Worm (Caenorhabditis elegans) whole organism, dauer: Measurements from ENCODE around the gene K09A9.6.

ENCODE experiments used
- unc-62 ChIP-seq: sonication (generic microtip); optimal IDR thresholded peaks from 2 replicates; lab custom pipeline; 2017; ENCODE audit warnings: missing biosample characterization, missing genetic modification reagents, missing genetic modification characterization

The K09A9.6 gene

ce11 chrX:15604236-15604635, 27.2 kb downstream of the K09A9.6 start:
- no peak for TF ChIP-seq unc-62 (GFP tag; lab: Kevin White, UChicago)

ce11 chrX:15606585-15607276, 29.7 kb downstream of the K09A9.6 start, which contains the start of gene rab-14:
TSS of gene rab-14 (minus strand) at chrX:15606635.
- no peak for TF ChIP-seq unc-62 (GFP tag; lab: Kevin White, UChicago)

ce11 chrX:15607498-15608019, 30.5 kb downstream of the K09A9.6 start, which contains the start of gene nipi-3:
TSS of gene nipi-3 (plus strand) at chrX:15607969.
- no peak for TF ChIP-seq unc-62 (GFP tag; lab: Kevin White, UChicago)

ce11 chrX:15608593-15608992, 31.6 kb downstream of the K09A9.6 start:
- TF ChIP-seq unc-62 (GFP tag; lab: Kevin White, UChicago): no peak

- no peak for TF ChIP-seq unc-62 (GFP tag; lab: Kevin White, UChicago)
Measured at ce11 chrX:15609698-15610097, 32.7 kb downstream of the K09A9.6 start.

- TF ChIP-seq unc-62 (GFP tag; lab: Kevin White, UChicago): no peak
Measured at ce11 chrX:15610527-15611091, 33.6 kb downstream of the K09A9.6 start.

ce11 chrX:15613745-15614229, 36.7 kb downstream of the K09A9.6 start, which contains the start of gene K09E9.3:
TSS of gene K09E9.3 (minus strand) at chrX:15613795.
- TF ChIP-seq unc-62 (GFP tag; lab: Kevin White, UChicago): no peak

ce11 chrX:15616443-15616842, 39.4 kb downstream of the K09A9.6 start, which contains the start of gene ergi-3:
TSS of gene ergi-3 (minus strand) at chrX:15616753.
- TF ChIP-seq unc-62 (GFP tag; lab: Kevin White, UChicago): no peak

- TF ChIP-seq unc-62 (GFP tag; lab: Kevin White, UChicago): no peak
Measured at ce11 chrX:15617168-15617567, 40.1 kb downstream of the K09A9.6 start.

ce11 chrX:15619273-15619672, 42.2 kb downstream of the K09A9.6 start:
- TF ChIP-seq unc-62 (GFP tag; lab: Kevin White, UChicago): no peak

- no peak for TF ChIP-seq unc-62 (GFP tag; lab: Kevin White, UChicago)
Measured at ce11 chrX:15620200-15620599, 43.2 kb downstream of the K09A9.6 start, which contains the start of gene K09E9.1. TSS of gene K09E9.1 (plus strand) at chrX:15620500.

- no peak for TF ChIP-seq unc-62 (GFP tag; lab: Kevin White, UChicago)
Measured at ce11 chrX:15621001-15621400, 44.0 kb downstream of the K09A9.6 start.

ce11 chrX:15622041-15622440, 45.0 kb downstream of the K09A9.6 start:
- TF ChIP-seq unc-62 (GFP tag; lab: Kevin White, UChicago): no peak

ce11 chrX:15626119-15626850, 49.2 kb downstream of the K09A9.6 start:
- no peak for TF ChIP-seq unc-62 (GFP tag; lab: Kevin White, UChicago)

- TF ChIP-seq unc-62 (GFP tag; lab: Kevin White, UChicago): no peak
Measured at ce11 chrX:15627814-15628213, 50.8 kb downstream of the K09A9.6 start.

- TF ChIP-seq unc-62 (GFP tag; lab: Kevin White, UChicago): no peak
Measured at ce11 chrX:15628945-15629344, 51.9 kb downstream of the K09A9.6 start.
